Worm (Caenorhabditis elegans) whole organism, young adult: ENCODE results near the gene unc-10.

Source experiments
- F23B12.7 ChIP-seq: sonication (generic microtip); optimal IDR thresholded peaks from 2 replicates; lab custom pipeline; 2017; ENCODE audit warnings: missing genetic modification characterization, mild to moderate bottlenecking, missing compliant biosample characterization, antibody characterized with exemption, moderate library complexity; ENCODE audit not compliant: insufficient read depth
- F33H1.4 ChIP-seq: fragments of 200-800 bp; sonication (Bioruptor generic); IDR thresholded peaks from 2 replicates; pipeline ENCODE4 v1.3.6; 2022; ENCODE audit warnings: missing genetic modification reagents, missing genetic modification characterization, missing compliant biosample characterization
- F37B4.10 ChIP-seq: fragments of 200-800 bp; sonication (Bioruptor generic); IDR thresholded peaks from 2 replicates; pipeline ENCODE4 v1.3.6; 2022; ENCODE audit warnings: missing genetic modification characterization, missing compliant biosample characterization
- F57C9.4 ChIP-seq: sonication (generic microtip); optimal IDR thresholded peaks from 2 replicates; lab custom pipeline; 2017; ENCODE audit warnings: mild to moderate bottlenecking, missing genetic modification characterization, missing compliant biosample characterization
- K12H6.12 ChIP-seq: fragments of 200-800 bp; sonication (Bioruptor generic); optimal IDR thresholded peaks from 2 replicates; lab custom pipeline; 2018; ENCODE audit warnings: mild to moderate bottlenecking, missing genetic modification characterization, missing compliant biosample characterization
- T07F8.4 ChIP-seq: sonication (generic microtip); optimal IDR thresholded peaks from 2 replicates; lab custom pipeline; 2016; ENCODE audit warnings: mild to moderate bottlenecking, missing genetic modification characterization, moderate library complexity, missing compliant biosample characterization
- T26A5.8 ChIP-seq: sonication (generic microtip); optimal IDR thresholded peaks from 2 replicates; lab custom pipeline; 2016; ENCODE audit warnings: missing genetic modification characterization, missing compliant biosample characterization
- Y53F4B.3 ChIP-seq: fragments of 200-800 bp; sonication (Bioruptor generic); IDR thresholded peaks from 2 replicates; pipeline ENCODE4 v1.3.6; 2022; ENCODE audit warnings: missing genetic modification reagents, missing genetic modification characterization, missing compliant biosample characterization
- Y53G8AR.9 ChIP-seq: fragments of 200-800 bp; sonication (Bioruptor generic); conservative IDR thresholded peaks from 2 replicates; pipeline ENCODE4 v1.3.6; 2022; ENCODE audit warnings: missing genetic modification reagents, missing genetic modification characterization, missing compliant biosample characterization
- ama-1 ChIP-seq, 3 experiments: fragments of 150-350 bp in 1 of 3; sonication (generic microtip) in 2 of 3; optimal IDR thresholded peaks; 2 replicates each; lab custom pipeline; 2014 to 2018; ENCODE audit warnings: missing biosample characterization in 2 of 3, missing genetic modification characterization in 2 of 3, missing genetic modification reagents in 2 of 3
- bed-1 ChIP-seq: fragments of 200-800 bp; sonication (Bioruptor generic); IDR thresholded peaks from 2 replicates; pipeline ENCODE4 v1.3.6; 2022; ENCODE audit warnings: missing genetic modification reagents, missing genetic modification characterization, missing compliant biosample characterization
- cebp-1 ChIP-seq, 2 experiments: fragments of 200-800 bp in 1 of 2; sonication (Bioruptor generic) in 1 of 2; sonication (generic microtip) in 1 of 2; IDR thresholded peaks in 1 of 2; optimal IDR thresholded peaks in 1 of 2; 2 replicates each; pipeline versions ENCODE4 v1.3.6 to Lab custom; 2017 to 2022; ENCODE audit warnings: missing compliant biosample characterization in 2 of 2, missing genetic modification characterization in 2 of 2, mild to moderate bottlenecking in 1 of 2, missing genetic modification reagents in 1 of 2, moderate library complexity in 1 of 2
- ceh-91 ChIP-seq: fragments of 200-800 bp; sonication (Bioruptor generic); IDR thresholded peaks from 2 replicates; pipeline ENCODE4 v1.3.6; 2022; ENCODE audit warnings: missing genetic modification reagents, missing genetic modification characterization, missing compliant biosample characterization
- chd-7 ChIP-seq: sonication (generic microtip); optimal IDR thresholded peaks from 2 replicates; lab custom pipeline; 2016; ENCODE audit warnings: mild to moderate bottlenecking, missing genetic modification characterization, moderate library complexity, missing compliant biosample characterization
- dox-1 ChIP-seq: fragments of 200-800 bp; sonication (Bioruptor generic); IDR thresholded peaks from 2 replicates; pipeline ENCODE4 v1.3.6; 2022; ENCODE audit warnings: missing genetic modification reagents, missing genetic modification characterization, missing compliant biosample characterization
- efl-1 ChIP-seq: fragments of 150-350 bp; optimal IDR thresholded peaks from 2 replicates; lab custom pipeline; 2014; ENCODE audit warnings: missing biosample characterization, missing genetic modification reagents, missing genetic modification characterization
- fkh-3 ChIP-seq: sonication (generic microtip); optimal IDR thresholded peaks from 2 replicates; lab custom pipeline; 2016; ENCODE audit warnings: mild to moderate bottlenecking, missing genetic modification characterization, missing compliant biosample characterization
- hmg-1.2 ChIP-seq: fragments of 200-800 bp; sonication (Bioruptor generic); IDR thresholded peaks from 2 replicates; pipeline ENCODE4 v1.3.6; 2022; ENCODE audit warnings: missing genetic modification reagents, missing genetic modification characterization, missing compliant biosample characterization
- hmg-20 ChIP-seq: fragments of 200-800 bp; sonication (Bioruptor generic); IDR thresholded peaks from 2 replicates; pipeline ENCODE4 v1.3.6; 2022; ENCODE audit warnings: missing genetic modification reagents, missing genetic modification characterization, missing compliant biosample characterization
- lag-1 ChIP-seq: fragments of 200-800 bp; sonication (Bioruptor generic); IDR thresholded peaks from 2 replicates; pipeline ENCODE4 v1.3.6; 2022; ENCODE audit warnings: missing genetic modification reagents, missing genetic modification characterization, missing compliant biosample characterization
- lin-26 ChIP-seq: fragments of 200-800 bp; sonication (Bioruptor generic); IDR thresholded peaks from 2 replicates; pipeline ENCODE4 v1.3.6; 2022; ENCODE audit warnings: missing genetic modification reagents, missing genetic modification characterization, missing compliant biosample characterization
- lin-35 ChIP-seq, 3 experiments: fragments of 150-350 bp in 2 of 3; sonication (generic microtip) in 1 of 3; optimal IDR thresholded peaks; 2 replicates each; lab custom pipeline; 2014 to 2018; ENCODE audit warnings: missing biosample characterization in 3 of 3, missing genetic modification characterization in 3 of 3, missing genetic modification reagents in 3 of 3
- lin-40 ChIP-seq: sonication (generic microtip); optimal IDR thresholded peaks from 2 replicates; lab custom pipeline; 2016; ENCODE audit warnings: missing genetic modification characterization, mild to moderate bottlenecking, missing compliant biosample characterization, missing genotype, missing genetic modification reagents
- madf-6 ChIP-seq: fragments of 200-800 bp; sonication (Bioruptor generic); IDR thresholded peaks from 2 replicates; pipeline ENCODE4 v1.3.6; 2022; ENCODE audit warnings: missing genetic modification reagents, missing genetic modification characterization, missing compliant biosample characterization
- mcd-1 ChIP-seq: fragments of 200-800 bp; sonication (Bioruptor generic); IDR thresholded peaks from 2 replicates; pipeline ENCODE4 v1.3.6; 2022; ENCODE audit warnings: missing genetic modification reagents, missing genetic modification characterization, missing compliant biosample characterization
- mxl-1 ChIP-seq: sonication (generic microtip); optimal IDR thresholded peaks from 2 replicates; lab custom pipeline; 2016; ENCODE audit warnings: missing genetic modification characterization, missing compliant biosample characterization
- nfyb-1 ChIP-seq: fragments of 200-800 bp; sonication (Bioruptor generic); IDR thresholded peaks from 2 replicates; pipeline ENCODE4 v1.3.6; 2022; ENCODE audit warnings: missing genetic modification reagents, missing genetic modification characterization, missing compliant biosample characterization
- nhr-90 ChIP-seq: sonication (generic microtip); optimal IDR thresholded peaks from 2 replicates; lab custom pipeline; 2016; ENCODE audit warnings: missing genotype, mild to moderate bottlenecking, missing genetic modification characterization, missing compliant biosample characterization
- pbrm-1 ChIP-seq: fragments of 200-800 bp; sonication (Bioruptor generic); IDR thresholded peaks from 2 replicates; pipeline ENCODE4 v1.3.6; 2022; ENCODE audit warnings: missing genetic modification reagents, missing genetic modification characterization, missing compliant biosample characterization
- pha-4 ChIP-seq: fragments of 150-350 bp; sonication (generic microtip); optimal IDR thresholded peaks from 2 replicates; lab custom pipeline; 2014; ENCODE audit warnings: missing biosample characterization, missing genetic modification reagents, missing genetic modification characterization
- repo-1 ChIP-seq: sonication (generic microtip); optimal IDR thresholded peaks from 2 replicates; lab custom pipeline; 2017; ENCODE audit warnings: mild to moderate bottlenecking, missing genetic modification characterization, missing compliant biosample characterization
- rpc-1 ChIP-seq, 2 experiments: fragments of 150-350 bp in 1 of 2; sonication (generic microtip) in 1 of 2; optimal IDR thresholded peaks; 2 replicates each; lab custom pipeline; 2014 to 2018; ENCODE audit warnings: missing biosample characterization in 1 of 2, missing genetic modification characterization in 1 of 2, missing genetic modification reagents in 1 of 2, missing genotype in 1 of 2
- somi-1 ChIP-seq: fragments of 200-800 bp; sonication (Bioruptor generic); optimal IDR thresholded peaks from 2 replicates; lab custom pipeline; 2018; ENCODE audit warnings: mild to moderate bottlenecking, missing genetic modification characterization, missing compliant biosample characterization
- tbx-9 ChIP-seq: sonication (generic microtip); optimal IDR thresholded peaks from 2 replicates; lab custom pipeline; 2016; ENCODE audit warnings: borderline replicate concordance, missing genetic modification characterization, inconsistent platforms, missing compliant biosample characterization
- tlf-1 ChIP-seq: fragments of 200-800 bp; sonication (Bioruptor generic); optimal IDR thresholded peaks from 2 replicates; lab custom pipeline; 2018; ENCODE audit warnings: mild to moderate bottlenecking, missing genetic modification characterization, missing compliant biosample characterization
- xnd-1 ChIP-seq: sonication (generic microtip); optimal IDR thresholded peaks from 2 replicates; lab custom pipeline; 2016; ENCODE audit warnings: missing genotype, missing genetic modification reagents, missing genetic modification characterization, missing compliant biosample characterization
- zfh-2 ChIP-seq: fragments of 200-800 bp; sonication (Bioruptor generic); conservative IDR thresholded peaks from 2 replicates; pipeline ENCODE4 v1.3.6; 2022; ENCODE audit warnings: missing genetic modification reagents, missing genetic modification characterization, missing compliant biosample characterization
- ztf-18 ChIP-seq: sonication (generic microtip); optimal IDR thresholded peaks from 2 replicates; lab custom pipeline; 2016; ENCODE audit warnings: missing genotype, mild to moderate bottlenecking, missing genetic modification characterization, missing compliant biosample characterization
- ztf-25 ChIP-seq: fragments of 200-800 bp; sonication (Bioruptor generic); IDR thresholded peaks from 2 replicates; pipeline ENCODE4 v1.3.6; 2022; ENCODE audit warnings: missing genetic modification reagents, missing genetic modification characterization, missing compliant biosample characterization
- ztf-28 ChIP-seq: fragments of 200-800 bp; sonication (Bioruptor generic); IDR thresholded peaks from 2 replicates; pipeline ENCODE4 v1.3.6; 2022; ENCODE audit warnings: missing genetic modification reagents, missing genetic modification characterization, missing compliant biosample characterization

The unc-10 gene

DNA sequence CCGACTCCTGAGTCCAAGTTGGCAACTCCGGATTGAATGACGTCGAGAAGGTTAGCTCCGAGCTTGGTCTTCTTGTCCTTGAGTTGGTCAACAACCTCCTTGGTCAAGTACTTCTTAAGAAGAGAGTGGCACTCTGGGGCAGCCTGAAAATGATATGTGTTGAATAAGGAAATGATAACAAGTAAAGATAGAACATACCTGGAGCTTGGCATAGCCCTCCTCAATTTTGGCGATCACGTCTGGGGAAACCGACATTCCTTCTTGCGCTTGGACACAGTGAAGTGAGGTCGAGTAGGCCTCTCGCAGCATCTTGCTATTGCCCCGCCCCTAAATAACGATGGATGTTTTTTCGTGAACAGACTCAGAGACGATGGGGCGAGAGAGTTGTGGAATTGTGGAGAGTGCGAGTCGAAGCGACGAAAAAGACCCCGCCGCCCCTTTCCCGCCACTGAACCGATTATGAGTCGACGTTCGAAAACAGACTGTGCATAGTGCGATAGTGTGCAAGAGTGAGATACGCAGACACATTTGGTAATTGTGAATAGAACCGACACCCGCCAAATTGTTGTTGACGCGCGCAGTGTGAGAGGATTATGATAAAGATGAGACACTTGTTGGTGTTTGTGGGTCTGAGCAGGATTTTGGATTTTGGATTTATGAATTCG is 47.8 kb downstream of the unc-10 start (continued):
- 0 out of 2 replicates have a peak, but pooled peaks have one; percentile 45 for TF ChIP-seq ztf-28 (GFP tag; lab: Robert Waterston, UW)
- TF ChIP-seq xnd-1 (tag; lab: Kevin White, UChicago), result peak; percentile 40
- no peak for TF ChIP-seq T07F8.4 (tag; lab: Kevin White, UChicago)
- TF ChIP-seq lag-1 (GFP tag; lab: Robert Waterston, UW), result no peak
- no peak for TF ChIP-seq F23B12.7
- TF ChIP-seq madf-6 (GFP tag; lab: Robert Waterston, UW), result peak; percentile 80
- peak in 1 of 3 experiments; percentile 11 for TF ChIP-seq lin-35 (GFP tag; optimal IDR thresholded peaks at IDR 0.05; lab: Kevin White, UChicago)
- TF ChIP-seq cebp-1 (GFP tag; IDR thresholded peaks at IDR 0.05; lab: Robert Waterston, UW), result no peak
- TF ChIP-seq cebp-1 (tag; optimal IDR thresholded peaks at IDR 0.05; lab: Kevin White, UChicago), result peak; percentile 51
- no peak for TF ChIP-seq pha-4 (tag; lab: Kevin White, UChicago)
- peak; percentile 44; the same call in 1 of the 2 replicates for TF ChIP-seq mcd-1 (GFP tag; lab: Robert Waterston, UW)
- peak; percentile 81 for TF ChIP-seq zfh-2 (GFP tag; lab: Robert Waterston, UW)
- peak; percentile 83 for TF ChIP-seq ama-1 (optimal IDR thresholded peaks at IDR 0.05; lab: Kevin White, UChicago)
- TF ChIP-seq ama-1 (GFP tag; optimal IDR thresholded peaks at IDR 0.05; lab: Kevin White, UChicago), result no peak
- 0 out of 2 replicates have a peak, but pooled peaks have one; percentile 27 for TF ChIP-seq pbrm-1 (GFP tag; lab: Robert Waterston, UW)
- no peak for TF ChIP-seq ztf-18 (tag; lab: Kevin White, UChicago)
- TF ChIP-seq T26A5.8 (tag; lab: Kevin White, UChicago), result no peak
- TF ChIP-seq dox-1 (GFP tag; lab: Robert Waterston, UW), result peak; percentile 68
- TF ChIP-seq chd-7 (tag; lab: Kevin White, UChicago), result peak; percentile 49

- TF ChIP-seq lin-40 (tag; lab: Kevin White, UChicago), result no peak
- no peak for TF ChIP-seq F37B4.10 (GFP tag; lab: Robert Waterston, UW)
- no peak for TF ChIP-seq hmg-1.2 (GFP tag; lab: Robert Waterston, UW)
- no peak for TF ChIP-seq ceh-91 (GFP tag; lab: Robert Waterston, UW)
- no peak for TF ChIP-seq Y53F4B.3
- TF ChIP-seq nfyb-1 (GFP tag; lab: Robert Waterston, UW), result 0 out of 2 replicates have a peak, but pooled peaks have one; percentile 37
- no peak for TF ChIP-seq hmg-20 (GFP tag; lab: Robert Waterston, UW)
- TF ChIP-seq lin-26 (GFP tag; lab: Robert Waterston, UW), result no peak
- TF ChIP-seq rpc-1 (optimal IDR thresholded peaks at IDR 0.05; lab: Kevin White, UChicago), result no peak
- no peak for TF ChIP-seq rpc-1 (tag; optimal IDR thresholded peaks at IDR 0.05; lab: Kevin White, UChicago)
- peak; percentile 67 for TF ChIP-seq zfh-2 (GFP tag; lab: Robert Waterston, UW)
- TF ChIP-seq tbx-9, result no peak
- TF ChIP-seq bed-1 (GFP tag; lab: Robert Waterston, UW), result no peak
- no peak for TF ChIP-seq F33H1.4 (GFP tag; lab: Robert Waterston, UW)
- no peak for TF ChIP-seq F57C9.4
- TF ChIP-seq mxl-1, result no peak
- TF ChIP-seq somi-1 (GFP tag; lab: Kevin White, UChicago), result no peak
- TF ChIP-seq, all 124 proteins: peak for 2
Observed at ce11 chrX:7230877-7231276, 49.2 kb downstream of the unc-10 start.

DNA sequence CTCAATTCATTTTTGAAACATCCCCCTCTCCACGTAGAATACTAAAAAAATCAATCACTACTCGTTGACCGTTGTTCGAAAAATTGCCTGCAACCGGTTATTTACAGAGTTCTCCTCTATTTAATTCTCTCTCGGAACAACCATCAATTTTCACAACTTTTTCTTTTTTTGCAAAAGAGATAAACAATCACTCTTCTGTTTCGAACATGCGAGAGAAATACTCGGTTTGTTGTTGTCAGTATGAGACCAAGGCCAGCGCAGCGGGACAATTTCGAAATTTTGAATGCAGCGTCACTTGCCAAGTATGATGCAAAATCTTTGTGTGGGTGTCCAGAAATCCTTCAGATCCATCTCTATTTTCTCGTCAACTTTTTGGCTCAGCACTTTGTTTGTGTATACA is 49.8 kb downstream of the unc-10 start:
- TF ChIP-seq F37B4.10 (GFP tag; lab: Robert Waterston, UW), result no peak
- TF ChIP-seq efl-1, result no peak
- peak in 1 of 3 experiments; percentile 29 for TF ChIP-seq lin-35 (GFP tag; optimal IDR thresholded peaks at IDR 0.05; lab: Kevin White, UChicago)
- peak; percentile 22 for TF ChIP-seq repo-1 (tag; lab: Kevin White, UChicago)
- 0 out of 2 replicates have a peak, but pooled peaks have one; percentile 15 for TF ChIP-seq Y53G8AR.9
- no peak for TF ChIP-seq cebp-1 (GFP tag; IDR thresholded peaks at IDR 0.05; lab: Robert Waterston, UW)
- TF ChIP-seq cebp-1 (tag; optimal IDR thresholded peaks at IDR 0.05; lab: Kevin White, UChicago), result peak; percentile 69
- TF ChIP-seq tlf-1, result peak; percentile 7
- TF ChIP-seq lin-40 (tag; lab: Kevin White, UChicago), result peak; percentile 30
- peak; percentile 5 for TF ChIP-seq K12H6.12 (tag; lab: Kevin White, UChicago)
- peak; percentile 9 for TF ChIP-seq nhr-90 (tag; lab: Kevin White, UChicago)
- TF ChIP-seq ztf-25 (GFP tag; lab: Robert Waterston, UW), result no peak
- TF ChIP-seq fkh-3, result no peak
- TF ChIP-seq, all 124 proteins: peak for 8
